Fruit fly (Drosophila melanogaster): ENCODE data around the gene Kcmf1.

Gene Kcmf1

dm6 chr3R:9048466-9049072 lies 33.9 kb upstream of the Kcmf1 start, which contains the start of gene Mst85C:
Mst85C (plus strand) TSS chr3R:9048645.
- TF ChIP-seq cg (GFP tag; optimal IDR thresholded peaks at IDR 0.05) (peak; percentile 86), CG6813 (GFP tag; optimal IDR thresholded peaks at IDR 0.05) (no peak), mirr (GFP tag; optimal IDR thresholded peaks at IDR 0.05) (peak; percentile 33), CG15479 (GFP tag; optimal IDR thresholded peaks at IDR 0.05) (peak; percentile 62), pros (GFP tag; optimal IDR thresholded peaks at IDR 0.05) (peak; percentile 98), Med (GFP tag) (peak; percentile 73), onecut (GFP tag; IDR thresholded peaks at IDR 0.05) (0 out of 2 replicates have a peak, but pooled peaks have one; percentile 0), ATbp (GFP tag; optimal IDR thresholded peaks at IDR 0.05) (no peak), CG7357 (GFP tag; IDR thresholded peaks at IDR 0.05) (no peak), CG31365 (tag; optimal IDR thresholded peaks at IDR 0.05) (peak; percentile 23), cad (GFP tag; optimal IDR thresholded peaks at IDR 0.05) (no peak), CG9437 (GFP tag; optimal IDR thresholded peaks at IDR 0.05) (peak; percentile 61), lbe (GFP tag; optimal IDR thresholded peaks at IDR 0.05) (peak; percentile 20), CG34376 (GFP tag; optimal IDR thresholded peaks at IDR 0.05) (peak; percentile 52), HmgD (GFP tag; optimal IDR thresholded peaks at IDR 0.05) (peak; percentile 16), CG15601 (tag; optimal IDR thresholded peaks at IDR 0.05) (peak; percentile 17), dmrt11E (tag; optimal IDR thresholded peaks at IDR 0.05) (no peak), kni (GFP tag; optimal IDR thresholded peaks at IDR 0.05) (peak; percentile 73), hb (GFP tag; IDR thresholded peaks at IDR 0.05; ENCODE audit: partially characterized antibody) (no peak), CG17359 (tag; optimal IDR thresholded peaks at IDR 0.05) (no peak), ci (GFP tag; IDR thresholded peaks at IDR 0.05) (no peak), CG13424 (tag; optimal IDR thresholded peaks at IDR 0.05) (no peak), CG17568 (GFP tag; optimal IDR thresholded peaks at IDR 0.05) (peak; percentile 33), rib (GFP tag; IDR thresholded peaks at IDR 0.05) (no peak), CG10366 (GFP tag; IDR thresholded peaks at IDR 0.05) (no peak), stc (GFP tag; IDR thresholded peaks at IDR 0.05) (no peak), CG8281 (tag; optimal IDR thresholded peaks at IDR 0.05) (no peak), CG16779 (GFP tag; IDR thresholded peaks at IDR 0.05) (no peak), ato (GFP tag; IDR thresholded peaks at IDR 0.05; ENCODE audit: partially characterized antibody) (no peak), CG42726 (GFP tag; IDR thresholded peaks at IDR 0.05; ENCODE audit: partially characterized antibody) (no peak), CG4707 (GFP tag; optimal IDR thresholded peaks at IDR 0.05) (peak; percentile 20), CG7745 (tag; optimal IDR thresholded peaks at IDR 0.05) (no peak), crc (GFP tag; optimal IDR thresholded peaks at IDR 0.05) (no peak), CG12104 (GFP tag; optimal IDR thresholded peaks at IDR 0.05) (no peak), dimm (GFP tag; IDR thresholded peaks at IDR 0.05) (no peak), sima (GFP tag; optimal IDR thresholded peaks at IDR 0.05) (no peak), Asciz (GFP tag; optimal IDR thresholded peaks at IDR 0.05) (peak; percentile 52), CG12769 (tag; optimal IDR thresholded peaks at IDR 0.05) (peak; percentile 40), CG10267 (tag; optimal IDR thresholded peaks at IDR 0.05) (no peak), CG33213 (GFP tag; optimal IDR thresholded peaks at IDR 0.05) (no peak), CG32532 (GFP tag; IDR thresholded peaks at IDR 0.05) (no peak), CG10543 (GFP tag; optimal IDR thresholded peaks at IDR 0.05) (no peak), nom (GFP tag; optimal IDR thresholded peaks at IDR 0.05) (peak; percentile 62), pnt (GFP tag; optimal IDR thresholded peaks at IDR 0.05) (no peak), so (GFP tag; IDR thresholded peaks at IDR 0.05) (no peak), BEAF-32 (GFP tag; optimal IDR thresholded peaks at IDR 0.05) (no peak), Atf-2 (GFP tag; optimal IDR thresholded peaks at IDR 0.05) (no peak), Pdp1 (GFP tag; optimal IDR thresholded peaks at IDR 0.05) (peak in 1 of 2 experiments; percentile 53), nau (GFP tag; optimal IDR thresholded peaks at IDR 0.05) (peak; percentile 21)
